Worm (Caenorhabditis elegans): ENCODE results near the gene unc-58.

ce11 chrX:10084050-10084672, 48.8 kb downstream of the unc-58 start, which contains the start of gene W07E11.1:
- TF ChIP-seq nhr-28 (tag; optimal IDR thresholded peaks at IDR 0.05) (peak; percentile 94), ama-1 (optimal IDR thresholded peaks at IDR 0.05) (no peak), ztf-11 (tag; optimal IDR thresholded peaks at IDR 0.05) (no peak), pha-4 (GFP tag; IDR thresholded peaks at IDR 0.05) (no peak), pha-4 (tag; optimal IDR thresholded peaks at IDR 0.05) (no peak), duxl-1 (tag; optimal IDR thresholded peaks at IDR 0.05; ENCODE audit: poor library complexity) (no peak), nhr-11 (tag; optimal IDR thresholded peaks at IDR 0.05) (no peak), lin-39 (tag; optimal IDR thresholded peaks at IDR 0.05) (no peak), Y48G9A.11 (GFP tag; IDR thresholded peaks at IDR 0.05) (no peak), lin-15B (tag; optimal IDR thresholded peaks at IDR 0.05) (no peak), lin-29 (GFP tag; IDR thresholded peaks at IDR 0.05) (no peak), nhr-76 (tag; optimal IDR thresholded peaks at IDR 0.05) (no peak), nhr-48 (tag; optimal IDR thresholded peaks at IDR 0.05) (peak; percentile 95), snpc-4 (tag; optimal IDR thresholded peaks at IDR 0.05) (no peak), unc-39 (tag; optimal IDR thresholded peaks at IDR 0.05) (no peak)

All from whole organism, L4 larva.